Worm (Caenorhabditis elegans) whole organism, L4 larva: ENCODE data around the gene ugt-49.

ENCODE experiments used
- F44E2.7 ChIP-seq: fragments of 200-800 bp; sonication (Bioruptor generic); IDR thresholded peaks from 2 replicates; pipeline ENCODE4 v2.1.2; 2022; ENCODE audit warnings: missing genetic modification characterization, missing compliant biosample characterization
- arid-1 ChIP-seq: fragments of 200-800 bp; sonication (Bioruptor generic); conservative IDR thresholded peaks from 2 replicates; pipeline ENCODE4 v1.3.6; 2022; ENCODE audit warnings: missing genetic modification reagents, missing genetic modification characterization, missing compliant biosample characterization
- hlh-30 ChIP-seq: sonication (generic microtip); optimal IDR thresholded peaks from 2 replicates; lab custom pipeline; 2017; ENCODE audit warnings: antibody characterized with exemption, mild to moderate bottlenecking, missing genetic modification characterization, missing compliant biosample characterization; ENCODE audit not compliant: insufficient read depth
- nhr-237 ChIP-seq: sonication (generic microtip); optimal IDR thresholded peaks from 2 replicates; lab custom pipeline; 2017; ENCODE audit warnings: missing biosample characterization, missing genetic modification characterization
- nhr-41 ChIP-seq: fragments of 200-800 bp; sonication (Bioruptor generic); IDR thresholded peaks from 2 replicates; pipeline ENCODE4 v1.3.6; 2022; ENCODE audit warnings: missing genetic modification reagents, missing genetic modification characterization, missing compliant biosample characterization
- rbr-2 ChIP-seq: sonication (generic microtip); optimal IDR thresholded peaks from 2 replicates; lab custom pipeline; 2016; ENCODE audit warnings: missing genotype, missing genetic modification characterization, missing compliant biosample characterization
- snpc-4 ChIP-seq: fragments of 150-350 bp; optimal IDR thresholded peaks from 2 replicates; lab custom pipeline; 2014; ENCODE audit warnings: missing biosample characterization, missing genetic modification characterization
- tra-1 ChIP-seq: fragments of 200-800 bp; sonication (Bioruptor generic); IDR thresholded peaks from 2 replicates; pipeline ENCODE4 v1.3.6; 2022; ENCODE audit warnings: missing genetic modification reagents, missing genetic modification characterization, missing compliant biosample characterization
- zag-1 ChIP-seq: fragments of 150-350 bp; optimal IDR thresholded peaks from 2 replicates; lab custom pipeline; 2014; ENCODE audit warnings: missing biosample characterization, missing genetic modification characterization

- no peak for TF ChIP-seq nhr-237 (tag; lab: Kevin White, UChicago)
- TF ChIP-seq snpc-4 (tag; lab: Kevin White, UChicago), result no peak
- TF ChIP-seq zag-1 (tag; lab: Kevin White, UChicago), result no peak
- TF ChIP-seq tra-1 (GFP tag; lab: Robert Waterston, UW), result no peak
- TF ChIP-seq F44E2.7 (GFP tag; lab: Robert Waterston, UW), result no peak
- no peak for TF ChIP-seq rbr-2 (tag; lab: Kevin White, UChicago)
- TF ChIP-seq arid-1, result no peak
- no peak for TF ChIP-seq hlh-30 (tag; lab: Kevin White, UChicago)
- TF ChIP-seq nhr-41, result no peak
These were observed 32.6 kb downstream of the ugt-49 start for ce11 chrV:10404701-10405100.
